Worm (Caenorhabditis elegans) whole organism, mixed stage, embryonic: ENCODE data around the gene snf-9.

Experiments
- M03D4.4 ChIP-seq: sonication (generic microtip); optimal IDR thresholded peaks from 2 replicates; lab custom pipeline; 2017; ENCODE audit warnings: mild to moderate bottlenecking, missing genetic modification characterization, missing compliant biosample characterization
- bed-3 ChIP-seq: fragments of 200-800 bp; sonication (Bioruptor generic); optimal IDR thresholded peaks from 3 replicates; lab custom pipeline; 2018; ENCODE audit warnings: mild to moderate bottlenecking, missing genetic modification characterization, moderate library complexity, missing compliant biosample characterization
- blmp-1 ChIP-seq: fragments of 150-350 bp; optimal IDR thresholded peaks from 2 replicates; lab custom pipeline; 2014; ENCODE audit warnings: missing biosample characterization, missing genetic modification characterization
- ceh-39 ChIP-seq: fragments of 150-350 bp; optimal IDR thresholded peaks from 2 replicates; lab custom pipeline; 2014; ENCODE audit warnings: missing biosample characterization, missing genetic modification characterization
- ceh-43 ChIP-seq: fragments of 200-800 bp; sonication (Bioruptor generic); optimal IDR thresholded peaks from 2 replicates; lab custom pipeline; 2018; ENCODE audit warnings: mild to moderate bottlenecking, missing genetic modification characterization, moderate library complexity, missing compliant biosample characterization
- ceh-83 ChIP-seq: fragments of 200-800 bp; sonication (Bioruptor generic); optimal IDR thresholded peaks from 2 replicates; lab custom pipeline; 2018; ENCODE audit warnings: mild to moderate bottlenecking, missing genetic modification characterization, missing compliant biosample characterization
- ces-1 ChIP-seq: fragments of 150-350 bp; optimal IDR thresholded peaks from 2 replicates; lab custom pipeline; 2014; ENCODE audit warnings: missing biosample characterization, missing genetic modification reagents, missing genetic modification characterization
- cnd-1 ChIP-seq: fragments of 200-800 bp; sonication (Bioruptor generic); optimal IDR thresholded peaks from 2 replicates; lab custom pipeline; 2018; ENCODE audit warnings: mild to moderate bottlenecking, missing genetic modification characterization, missing compliant biosample characterization
- drap-1 ChIP-seq: fragments of 200-800 bp; sonication (Bioruptor generic); optimal IDR thresholded peaks from 3 replicates; lab custom pipeline; 2018; ENCODE audit warnings: mild to moderate bottlenecking, missing genetic modification characterization, missing compliant biosample characterization
- elt-1 ChIP-seq: sonication (generic microtip); optimal IDR thresholded peaks from 2 replicates; lab custom pipeline; 2017; ENCODE audit warnings: missing genetic modification characterization, mild to moderate bottlenecking, missing compliant biosample characterization, antibody characterized with exemption, moderate library complexity, borderline replicate concordance; ENCODE audit not compliant: insufficient read depth
- elt-3 ChIP-seq: fragments of 150-350 bp; optimal IDR thresholded peaks from 2 replicates; lab custom pipeline; 2014; ENCODE audit warnings: missing biosample characterization, missing genetic modification characterization
- flh-1 ChIP-seq: fragments of 200-800 bp; sonication (Bioruptor generic); optimal IDR thresholded peaks from 2 replicates; lab custom pipeline; 2018; ENCODE audit warnings: mild to moderate bottlenecking, missing genetic modification characterization, moderate library complexity, missing compliant biosample characterization
- hlh-1 ChIP-seq: fragments of 150-350 bp; optimal IDR thresholded peaks from 2 replicates; lab custom pipeline; 2014; ENCODE audit warnings: missing biosample characterization, missing genetic modification reagents, missing genetic modification characterization
- lin-13 ChIP-seq: fragments of 150-350 bp; optimal IDR thresholded peaks from 2 replicates; lab custom pipeline; 2014; ENCODE audit warnings: missing biosample characterization, missing genetic modification characterization
- lin-32 ChIP-seq: fragments of 200-800 bp; sonication (Bioruptor generic); optimal IDR thresholded peaks from 2 replicates; lab custom pipeline; 2018; ENCODE audit warnings: mild to moderate bottlenecking, missing genetic modification characterization, missing compliant biosample characterization
- lsy-2 ChIP-seq: fragments of 150-350 bp; optimal IDR thresholded peaks from 2 replicates; lab custom pipeline; 2014; ENCODE audit warnings: missing biosample characterization, missing genetic modification characterization
- mab-5 ChIP-seq: fragments of 150-350 bp; optimal IDR thresholded peaks from 2 replicates; lab custom pipeline; 2014; ENCODE audit warnings: missing biosample characterization, missing genetic modification characterization
- mep-1 ChIP-seq: fragments of 150-350 bp; optimal IDR thresholded peaks from 2 replicates; lab custom pipeline; 2017; ENCODE audit warnings: missing biosample characterization, missing genetic modification reagents, missing genetic modification characterization, inconsistent platforms
- mls-2 ChIP-seq: sonication (generic microtip); optimal IDR thresholded peaks from 2 replicates; lab custom pipeline; 2016; ENCODE audit warnings: mild to moderate bottlenecking, missing genetic modification characterization, moderate library complexity, missing compliant biosample characterization
- nhr-12 ChIP-seq: fragments of 150-350 bp; optimal IDR thresholded peaks from 2 replicates; lab custom pipeline; 2014; ENCODE audit warnings: missing biosample characterization, missing genetic modification characterization
- nhr-2 ChIP-seq: fragments of 150-350 bp; optimal IDR thresholded peaks from 2 replicates; lab custom pipeline; 2014; ENCODE audit warnings: missing biosample characterization, missing genetic modification characterization
- nhr-237 ChIP-seq: fragments of 150-350 bp; optimal IDR thresholded peaks from 2 replicates; lab custom pipeline; 2014; ENCODE audit warnings: missing biosample characterization, missing genetic modification characterization
- nhr-28 ChIP-seq: fragments of 150-350 bp; optimal IDR thresholded peaks from 2 replicates; lab custom pipeline; 2014; ENCODE audit warnings: missing biosample characterization, missing genetic modification characterization
- sem-2 ChIP-seq: fragments of 200-800 bp; sonication (Bioruptor generic); optimal IDR thresholded peaks from 2 replicates; lab custom pipeline; 2018; ENCODE audit warnings: mild to moderate bottlenecking, missing genetic modification characterization, missing compliant biosample characterization
- snpc-4 ChIP-seq: fragments of 150-350 bp; optimal IDR thresholded peaks from 2 replicates; lab custom pipeline; 2014; ENCODE audit warnings: missing biosample characterization, missing genetic modification characterization
- sptf-1 ChIP-seq: sonication (generic microtip); optimal IDR thresholded peaks from 2 replicates; lab custom pipeline; 2017; ENCODE audit warnings: mild to moderate bottlenecking, missing genetic modification characterization, moderate library complexity, missing compliant biosample characterization
- tbx-8 ChIP-seq: fragments of 200-800 bp; sonication (Bioruptor generic); optimal IDR thresholded peaks from 2 replicates; lab custom pipeline; 2018; ENCODE audit warnings: mild to moderate bottlenecking, missing genetic modification characterization, moderate library complexity, missing compliant biosample characterization
- unc-120 ChIP-seq: sonication (generic microtip); optimal IDR thresholded peaks from 2 replicates; lab custom pipeline; 2017; ENCODE audit warnings: missing genetic modification characterization, missing compliant biosample characterization; ENCODE audit not compliant: poor library complexity, severe bottlenecking
- unc-39 ChIP-seq: fragments of 150-350 bp; optimal IDR thresholded peaks from 2 replicates; lab custom pipeline; 2014; ENCODE audit warnings: missing biosample characterization, missing genetic modification characterization
- unc-62 ChIP-seq: fragments of 150-350 bp; optimal IDR thresholded peaks from 2 replicates; lab custom pipeline; 2014; ENCODE audit warnings: missing biosample characterization, missing genetic modification reagents, missing genetic modification characterization
- zip-8 ChIP-seq: fragments of 150-350 bp; optimal IDR thresholded peaks from 2 replicates; lab custom pipeline; 2014; ENCODE audit warnings: missing biosample characterization, missing genetic modification characterization
- ztf-11 ChIP-seq: fragments of 150-350 bp; optimal IDR thresholded peaks from 2 replicates; lab custom pipeline; 2014; ENCODE audit warnings: missing biosample characterization, missing genetic modification characterization

Gene snf-9

DNA sequence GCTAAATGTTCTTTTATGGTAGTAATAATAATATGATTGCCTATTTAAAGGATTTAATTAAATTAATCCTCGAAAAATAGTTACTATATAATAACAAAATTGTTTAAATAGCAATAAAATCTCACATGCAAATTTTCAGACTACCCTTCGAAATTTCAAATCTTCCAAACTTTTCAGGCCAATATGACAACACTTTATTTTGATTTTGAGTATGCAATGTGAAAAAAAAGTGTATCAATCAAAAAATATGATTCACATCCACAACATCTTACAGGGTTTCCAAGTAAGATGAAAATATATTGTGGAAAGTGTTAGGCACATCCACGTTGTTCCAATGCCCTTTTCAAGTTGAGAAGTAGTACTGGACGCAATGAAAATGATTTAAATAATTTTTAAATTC, at the start of gene snf-9:
Gene snf-9 (plus strand): TSS at position 301 of the 400 bp plus-strand sequence.
- no peak for TF ChIP-seq mls-2 (tag; lab: Kevin White, UChicago)
- TF ChIP-seq drap-1 (GFP tag; lab: Kevin White, UChicago), result no peak
- no peak for TF ChIP-seq ztf-11
- TF ChIP-seq nhr-28 (tag; lab: Kevin White, UChicago), result no peak
- no peak for TF ChIP-seq bed-3
- no peak for TF ChIP-seq elt-3 (tag; lab: Kevin White, UChicago)
- TF ChIP-seq sem-2 (GFP tag; lab: Kevin White, UChicago), result no peak
- no peak for TF ChIP-seq unc-39 (tag; lab: Kevin White, UChicago)
- TF ChIP-seq ceh-83 (GFP tag; lab: Kevin White, UChicago), result no peak
- TF ChIP-seq elt-1 (tag; lab: Kevin White, UChicago), result no peak
- no peak for TF ChIP-seq ces-1 (GFP tag; lab: Kevin White, UChicago)
- TF ChIP-seq sptf-1 (tag; lab: Kevin White, UChicago), result no peak
- TF ChIP-seq unc-120, result no peak
- TF ChIP-seq hlh-1, result no peak
- no peak for TF ChIP-seq nhr-237
- TF ChIP-seq ceh-39 (tag; lab: Kevin White, UChicago), result no peak
- no peak for TF ChIP-seq zip-8 (tag; lab: Kevin White, UChicago)
- TF ChIP-seq M03D4.4, result no peak
- TF ChIP-seq flh-1 (GFP tag; lab: Kevin White, UChicago), result no peak
- TF ChIP-seq mep-1 (tag; lab: Kevin White, UChicago), result no peak

DNA sequence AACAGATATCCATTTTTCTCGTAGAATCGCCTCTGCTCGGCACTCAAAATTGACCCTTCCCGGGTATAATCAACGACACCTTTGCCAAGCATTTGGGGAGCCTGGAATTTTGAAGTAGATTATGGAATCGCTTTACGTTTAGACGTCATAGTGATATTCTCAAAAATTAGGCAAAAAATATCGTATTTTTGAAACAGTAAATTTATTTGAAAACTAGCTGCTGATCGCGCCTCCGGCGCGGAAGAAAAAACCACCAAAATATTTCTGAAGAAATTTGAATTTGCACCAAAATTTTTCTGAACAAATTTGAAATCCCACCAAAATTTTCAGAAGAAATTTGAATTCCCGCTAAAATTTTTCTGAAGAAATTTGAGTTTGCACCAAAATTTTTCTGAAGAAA, 49.6 kb upstream of the snf-9 start, which contains the start of gene ZK550.6:
Gene ZK550.6 (minus strand): TSS at position 101 of the 400 bp plus-strand sequence.
- TF ChIP-seq ceh-39 (tag; lab: Kevin White, UChicago) (no peak), flh-1 (GFP tag; lab: Kevin White, UChicago) (no peak), hlh-1 (no peak), nhr-28 (tag; lab: Kevin White, UChicago) (no peak), elt-3 (tag; lab: Kevin White, UChicago) (no peak), tbx-8 (GFP tag; lab: Kevin White, UChicago) (no peak), mls-2 (tag; lab: Kevin White, UChicago) (no peak), nhr-12 (tag; lab: Kevin White, UChicago) (no peak), mep-1 (tag; lab: Kevin White, UChicago) (no peak), sem-2 (GFP tag; lab: Kevin White, UChicago) (no peak), zip-8 (tag; lab: Kevin White, UChicago) (no peak), drap-1 (GFP tag; lab: Kevin White, UChicago) (no peak), ceh-83 (GFP tag; lab: Kevin White, UChicago) (no peak), lin-32 (GFP tag; lab: Kevin White, UChicago) (no peak), unc-62 (GFP tag; lab: Kevin White, UChicago) (no peak), lin-13 (tag; lab: Kevin White, UChicago) (no peak), ztf-11 (no peak)

DNA sequence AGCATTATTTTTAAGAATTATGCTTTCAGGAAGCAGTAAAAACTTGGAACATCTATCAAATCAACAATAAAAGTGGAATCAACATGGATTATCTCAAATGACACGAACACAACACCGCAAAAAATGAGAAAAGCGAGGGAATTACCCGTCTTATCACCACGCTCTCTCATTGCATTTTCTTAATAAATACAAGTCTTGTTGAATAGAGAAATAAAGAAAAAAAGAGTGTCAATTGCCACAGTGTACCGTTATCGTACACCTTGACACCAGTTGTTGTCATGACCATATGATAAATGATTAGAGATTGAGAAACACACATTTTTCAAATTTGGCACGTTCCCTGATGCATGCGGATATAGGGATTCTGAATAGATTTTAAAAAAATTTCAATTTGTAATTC, 48.2 kb upstream of the snf-9 start:
- TF ChIP-seq drap-1 (GFP tag; lab: Kevin White, UChicago) (no peak), tbx-8 (GFP tag; lab: Kevin White, UChicago) (no peak), mep-1 (tag; lab: Kevin White, UChicago) (no peak), nhr-2 (no peak), mab-5 (tag; lab: Kevin White, UChicago) (no peak), unc-62 (GFP tag; lab: Kevin White, UChicago) (no peak), ztf-11 (no peak), M03D4.4 (no peak), ces-1 (GFP tag; lab: Kevin White, UChicago) (no peak), lsy-2 (no peak), unc-39 (tag; lab: Kevin White, UChicago) (no peak), lin-13 (tag; lab: Kevin White, UChicago) (no peak), blmp-1 (tag; lab: Kevin White, UChicago) (no peak), cnd-1 (no peak), hlh-1 (no peak), sptf-1 (tag; lab: Kevin White, UChicago) (no peak)

DNA sequence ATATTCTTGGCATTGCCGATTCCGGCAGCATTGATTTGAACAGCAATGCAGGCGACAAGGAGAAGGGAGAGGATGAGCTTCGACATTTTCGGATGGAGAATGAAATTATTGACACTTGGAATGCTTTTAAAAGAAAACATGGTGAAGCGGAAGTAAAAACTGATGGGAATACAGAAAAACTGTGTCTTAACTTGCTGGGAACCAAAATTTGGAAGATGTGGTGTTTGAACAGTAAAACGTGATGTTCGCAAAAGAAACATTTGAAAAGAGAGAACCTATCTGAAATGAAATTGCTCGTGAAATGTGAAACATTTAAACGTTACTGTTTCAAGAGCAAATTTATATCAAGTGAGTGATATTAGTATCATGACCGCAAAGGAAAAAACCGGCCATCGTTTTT, 47.2 kb upstream of the snf-9 start, which contains the start of gene F26D10.13:
Gene F26D10.13 (minus strand): TSS at position 101 of the 400 bp plus-strand sequence.
- TF ChIP-seq ces-1 (GFP tag; lab: Kevin White, UChicago) (no peak), snpc-4 (no peak), ceh-43 (no peak), hlh-1 (no peak), M03D4.4 (no peak), ceh-39 (tag; lab: Kevin White, UChicago) (no peak), ztf-11 (no peak), unc-39 (tag; lab: Kevin White, UChicago) (no peak)
